Fruit fly (Drosophila melanogaster) whole organism, embryonic: ENCODE measurements around the gene CG13386.

Source experiments
- Asciz ChIP-seq: fragments of 200-800 bp; sonication (Bioruptor generic); optimal IDR thresholded peaks from 2 replicates; lab custom pipeline; 2017; ENCODE audit warnings: missing biosample characterization, mild to moderate bottlenecking, missing genetic modification characterization, missing genetic modification reagents
- B-H1 ChIP-seq: fragments of 200-800 bp; sonication (Bioruptor generic); IDR thresholded peaks from 3 replicates; pipeline ENCODE4 v1.3.6; 2022; ENCODE audit warnings: missing biosample characterization, missing genetic modification characterization
- BEAF-32 ChIP-seq: fragments of 200-800 bp; sonication (Bioruptor generic); optimal IDR thresholded peaks from 3 replicates; lab custom pipeline; 2017; ENCODE audit warnings: missing biosample characterization, missing genetic modification characterization, mild to moderate bottlenecking, moderate library complexity, missing genetic modification reagents
- Bteb2 ChIP-seq: fragments of 200-800 bp; sonication (Bioruptor generic); optimal IDR thresholded peaks from 2 replicates; lab custom pipeline; 2016; ENCODE audit warnings: missing biosample characterization, missing genetic modification characterization
- CG10543 ChIP-seq: fragments of 200-800 bp; sonication (Bioruptor generic); optimal IDR thresholded peaks from 3 replicates; lab custom pipeline; 2017; ENCODE audit warnings: missing biosample characterization, mild to moderate bottlenecking, missing genetic modification characterization, moderate library complexity
- CG11093 ChIP-seq: fragments of 200-800 bp; sonication (Bioruptor generic); IDR thresholded peaks from 3 replicates; pipeline ENCODE4 v1.3.6; 2022; ENCODE audit warnings: missing biosample characterization, missing genetic modification characterization
- CG11696 ChIP-seq: fragments of 200-800 bp; sonication (Bioruptor generic); IDR thresholded peaks from 2 replicates; pipeline ENCODE4 v1.3.6; 2022; ENCODE audit warnings: missing biosample characterization, missing genetic modification characterization
- CG11723 ChIP-seq: fragments of 200-800 bp; sonication (Bioruptor generic); optimal IDR thresholded peaks from 2 replicates; lab custom pipeline; 2017; ENCODE audit warnings: missing biosample characterization, mild to moderate bottlenecking, missing genetic modification characterization
- CG14050 ChIP-seq: fragments of 200-800 bp; sonication (Bioruptor generic); IDR thresholded peaks from 3 replicates; pipeline ENCODE4 v1.3.6; 2022; ENCODE audit warnings: missing biosample characterization, missing genetic modification characterization
- CG14710 ChIP-seq: fragments of 200-800 bp; sonication (Bioruptor generic); optimal IDR thresholded peaks from 3 replicates; lab custom pipeline; 2019; ENCODE audit warnings: missing biosample characterization, mild to moderate bottlenecking, missing genetic modification characterization, moderate library complexity
- CG15011 ChIP-seq: fragments of 200-800 bp; sonication (Bioruptor generic); optimal IDR thresholded peaks from 3 replicates; lab custom pipeline; 2018; ENCODE audit warnings: missing biosample characterization, mild to moderate bottlenecking, missing genetic modification characterization
- CG15479 ChIP-seq: fragments of 200-800 bp; sonication (Bioruptor generic); optimal IDR thresholded peaks from 3 replicates; lab custom pipeline; 2019; ENCODE audit warnings: missing biosample characterization, mild to moderate bottlenecking, missing genetic modification characterization, moderate library complexity
- CG1647 ChIP-seq: fragments of 200-800 bp; sonication (Bioruptor generic); optimal IDR thresholded peaks from 3 replicates; lab custom pipeline; 2016; ENCODE audit warnings: missing biosample characterization, missing genetic modification characterization
- CG16813 ChIP-seq: fragments of 200-800 bp; sonication (Bioruptor generic); IDR thresholded peaks from 3 replicates; pipeline ENCODE4 v1.3.6; 2022; ENCODE audit warnings: missing biosample characterization, missing genetic modification characterization; ENCODE audit not compliant: partially characterized antibody
- CG17385 ChIP-seq: fragments of 200-800 bp; sonication (Bioruptor generic); optimal IDR thresholded peaks from 3 replicates; lab custom pipeline; 2018; ENCODE audit warnings: missing biosample characterization, mild to moderate bottlenecking, missing genetic modification characterization
- CG31441 ChIP-seq: fragments of 200-800 bp; sonication (Bioruptor generic); IDR thresholded peaks from 2 replicates; pipeline ENCODE4 v1.3.6; 2022; ENCODE audit warnings: missing biosample characterization, missing genetic modification characterization
- CG6654 ChIP-seq: fragments of 200-800 bp; sonication (Bioruptor generic); optimal IDR thresholded peaks from 2 replicates; lab custom pipeline; 2017; ENCODE audit warnings: missing biosample characterization, mild to moderate bottlenecking, missing genetic modification characterization
- CG7963 ChIP-seq: fragments of 200-800 bp; sonication (Bioruptor generic); IDR thresholded peaks from 3 replicates; pipeline ENCODE4 v1.3.6; 2022; ENCODE audit warnings: missing biosample characterization, missing genetic modification characterization; ENCODE audit not compliant: partially characterized antibody
- CG9609 ChIP-seq: fragments of 200-800 bp; sonication (Bioruptor generic); optimal IDR thresholded peaks from 3 replicates; lab custom pipeline; 2016; ENCODE audit warnings: missing biosample characterization, missing genetic modification characterization
- D ChIP-seq, 2 experiments: fragments of 200-800 bp in 1 of 2; fragments of >200 bp in 1 of 2; sonication (Bioruptor generic) in 1 of 2; optimal IDR thresholded peaks; 2 replicates in 1 of 2; 3 replicates in 1 of 2; lab custom pipeline; 2017; ENCODE audit warnings: mild to moderate bottlenecking in 1 of 2, missing biosample characterization in 1 of 2, missing genetic modification characterization in 1 of 2, missing genetic modification reagents in 1 of 2
- D19B ChIP-seq: fragments of 200-800 bp; sonication (Bioruptor generic); optimal IDR thresholded peaks from 2 replicates; lab custom pipeline; 2017; ENCODE audit warnings: missing biosample characterization, mild to moderate bottlenecking, missing genetic modification characterization
- Deaf1 ChIP-seq: fragments of 200-800 bp; optimal IDR thresholded peaks from 3 replicates; lab custom pipeline; 2019; ENCODE audit warnings: missing biosample characterization, mild to moderate bottlenecking, missing genetic modification characterization, moderate library complexity
- Doc3 ChIP-seq: fragments of 200-800 bp; sonication (Bioruptor generic); IDR thresholded peaks from 3 replicates; pipeline ENCODE4 v1.3.6; 2022; ENCODE audit warnings: missing biosample characterization, missing genetic modification characterization; ENCODE audit not compliant: partially characterized antibody
- Dp ChIP-seq: fragments of 200-800 bp; sonication (Bioruptor generic); optimal IDR thresholded peaks from 2 replicates; lab custom pipeline; 2018; ENCODE audit warnings: missing biosample characterization, mild to moderate bottlenecking, missing genetic modification characterization, moderate library complexity
- H15 ChIP-seq: fragments of 200-800 bp; sonication (Bioruptor generic); IDR thresholded peaks from 3 replicates; pipeline ENCODE4 v1.3.6; 2022; ENCODE audit warnings: missing biosample characterization, missing genetic modification characterization
- Hmr ChIP-seq: fragments of 200-800 bp; sonication (Bioruptor generic); optimal IDR thresholded peaks from 3 replicates; lab custom pipeline; 2017; ENCODE audit warnings: mild to moderate bottlenecking, missing biosample characterization, missing genetic modification reagents, missing genetic modification characterization
- Mrtf ChIP-seq: fragments of 200-800 bp; sonication (Bioruptor generic); IDR thresholded peaks from 3 replicates; pipeline ENCODE4 v1.3.6; 2022; ENCODE audit warnings: missing biosample characterization, missing genetic modification characterization
- Optix ChIP-seq: fragments of 200-800 bp; sonication (Bioruptor generic); IDR thresholded peaks from 3 replicates; pipeline ENCODE4 v1.3.6; 2022; ENCODE audit warnings: missing biosample characterization, missing genetic modification characterization
- Ravus ChIP-seq: fragments of 200-800 bp; sonication (Bioruptor generic); IDR thresholded peaks from 2 replicates; pipeline ENCODE4 v1.3.6; 2022; ENCODE audit warnings: missing biosample characterization, missing genetic modification characterization
- Side ChIP-seq: fragments of 200-800 bp; sonication (Bioruptor generic); optimal IDR thresholded peaks from 2 replicates; lab custom pipeline; 2016; ENCODE audit warnings: missing biosample characterization, missing genetic modification characterization
- YL-1 ChIP-seq: fragments of 200-800 bp; sonication (Bioruptor generic); optimal IDR thresholded peaks from 3 replicates; lab custom pipeline; 2017; ENCODE audit warnings: missing biosample characterization, mild to moderate bottlenecking, missing genetic modification characterization
- bigmax ChIP-seq: fragments of 200-800 bp; sonication (Bioruptor generic); optimal IDR thresholded peaks from 2 replicates; lab custom pipeline; 2018; ENCODE audit warnings: missing biosample characterization, mild to moderate bottlenecking, missing genetic modification characterization
- cas ChIP-seq: fragments of 200-800 bp; sonication (Bioruptor generic); IDR thresholded peaks from 2 replicates; pipeline ENCODE4 v1.3.6; 2022; ENCODE audit warnings: missing biosample characterization, missing genetic modification characterization
- gcm2 ChIP-seq: fragments of 200-800 bp; sonication (Bioruptor generic); optimal IDR thresholded peaks from 2 replicates; lab custom pipeline; 2016; ENCODE audit warnings: missing biosample characterization, missing genetic modification characterization
- gfzf ChIP-seq: fragments of 200-800 bp; sonication (Bioruptor generic); optimal IDR thresholded peaks from 2 replicates; lab custom pipeline; 2016; ENCODE audit warnings: missing biosample characterization, mild to moderate bottlenecking, missing genetic modification characterization, moderate library complexity
- grau ChIP-seq: fragments of 200-800 bp; optimal IDR thresholded peaks from 3 replicates; lab custom pipeline; 2019; ENCODE audit warnings: missing biosample characterization, mild to moderate bottlenecking, missing genetic modification characterization, moderate library complexity
- gsb-n ChIP-seq: fragments of 200-800 bp; sonication (Bioruptor generic); optimal IDR thresholded peaks from 3 replicates; lab custom pipeline; 2018; ENCODE audit warnings: missing biosample characterization, mild to moderate bottlenecking, missing genetic modification characterization
- gt ChIP-seq: fragments of 200-800 bp; sonication (Bioruptor generic); IDR thresholded peaks from 2 replicates; pipeline ENCODE4 v1.3.6; 2022; ENCODE audit warnings: missing biosample characterization, missing genetic modification characterization
- kah ChIP-seq: fragments of 200-800 bp; sonication (Bioruptor generic); optimal IDR thresholded peaks from 2 replicates; lab custom pipeline; 2018; ENCODE audit warnings: missing biosample characterization, mild to moderate bottlenecking, missing genetic modification characterization
- ken ChIP-seq: fragments of 200-800 bp; sonication (Bioruptor generic); IDR thresholded peaks from 3 replicates; pipeline ENCODE4 v1.3.6; 2022; ENCODE audit warnings: missing biosample characterization, missing genetic modification characterization
- maf-S ChIP-seq: fragments of 200-800 bp; sonication (Bioruptor generic); optimal IDR thresholded peaks from 2 replicates; lab custom pipeline; 2016; ENCODE audit warnings: missing biosample characterization, missing genetic modification characterization
- pan ChIP-seq, 4 experiments: fragments of >200 bp in 3 of 4; fragments of 200-800 bp in 1 of 4; sonication (Bioruptor generic) in 1 of 4; optimal IDR thresholded peaks in 3 of 4; IDR thresholded peaks in 1 of 4; 2 replicates each; pipeline versions ENCODE4 v1.3.6 to Lab custom; 2017 to 2022; ENCODE audit warnings: missing biosample characterization in 2 of 4, missing genetic modification characterization in 2 of 4, mixed read lengths in 1 of 4
- pros ChIP-seq: fragments of 200-800 bp; sonication (Bioruptor generic); optimal IDR thresholded peaks from 3 replicates; lab custom pipeline; 2019; ENCODE audit warnings: missing biosample characterization, mild to moderate bottlenecking, missing genetic modification characterization, moderate library complexity
- seq ChIP-seq: fragments of 200-800 bp; sonication (Bioruptor generic); IDR thresholded peaks from 2 replicates; pipeline ENCODE4 v1.3.6; 2022; ENCODE audit warnings: missing biosample characterization, missing genetic modification characterization
- sim ChIP-seq: fragments of 200-800 bp; sonication (Bioruptor generic); IDR thresholded peaks from 2 replicates; pipeline ENCODE4 v1.3.6; 2022; ENCODE audit warnings: missing biosample characterization, missing genetic modification characterization
- sna ChIP-seq: fragments of 200-800 bp; sonication (Bioruptor generic); IDR thresholded peaks from 2 replicates; pipeline ENCODE4 v1.3.6; 2022; ENCODE audit warnings: missing biosample characterization, missing genetic modification characterization; ENCODE audit not compliant: partially characterized antibody
- tap ChIP-seq: fragments of 200-800 bp; optimal IDR thresholded peaks from 3 replicates; lab custom pipeline; 2019; ENCODE audit warnings: missing biosample characterization, mild to moderate bottlenecking, missing genetic modification characterization, moderate library complexity
- wdn ChIP-seq: fragments of 200-800 bp; sonication (Bioruptor generic); IDR thresholded peaks from 2 replicates; pipeline ENCODE4 v1.3.6; 2022; ENCODE audit warnings: missing biosample characterization, missing genetic modification characterization
- wor ChIP-seq: fragments of 200-800 bp; sonication (Bioruptor generic); IDR thresholded peaks from 2 replicates; pipeline ENCODE4 v1.3.6; 2022; ENCODE audit warnings: missing biosample characterization, missing genetic modification characterization

The CG13386 gene

dm6 chr2L:8384108-8384601 is 14.7 kb upstream of the CG13386 start, which contains the start of the genes Dad1 and CG13384 (continued):
- peak; percentile 79 for TF ChIP-seq kah (GFP tag; lab: Kevin White, UChicago)
- peak; percentile 46 for TF ChIP-seq Ravus (GFP tag; lab: Robert Waterston, UW)
- TF ChIP-seq D19B (GFP tag; lab: Kevin White, UChicago), result peak; percentile 82
- TF ChIP-seq CG11723 (GFP tag; lab: Kevin White, UChicago), result peak; percentile 74
- peak; percentile 64; the same call in 1 of the 3 replicates for TF ChIP-seq H15 (GFP tag; lab: Robert Waterston, UW)
- peak; percentile 66 for TF ChIP-seq maf-S (GFP tag; lab: Kevin White, UChicago)
- TF ChIP-seq sim, result peak; percentile 53; the same call in 1 of the 2 replicates
- TF ChIP-seq Doc3 (GFP tag; lab: Robert Waterston, UW), result peak; percentile 32; the same call in 1 of the 3 replicates
- peak; percentile 80 for TF ChIP-seq Asciz (GFP tag; lab: Kevin White, UChicago)
- TF ChIP-seq CG6654, result peak; percentile 63
- TF ChIP-seq Mrtf (GFP tag; lab: Robert Waterston, UW), result peak; percentile 88
- peak; percentile 85 for TF ChIP-seq B-H1 (GFP tag; lab: Robert Waterston, UW)
- TF ChIP-seq wor (GFP tag; lab: Robert Waterston, UW), result peak; percentile 62
- TF ChIP-seq CG9609 (GFP tag; lab: Kevin White, UChicago), result no peak
- TF ChIP-seq CG17385, result peak; percentile 92
- TF ChIP-seq CG10543 (GFP tag; lab: Kevin White, UChicago), result peak; percentile 95
- TF ChIP-seq CG14710 (tag; lab: Kevin White, UChicago), result peak; percentile 96
- no peak for TF ChIP-seq sna
- TF ChIP-seq D (optimal IDR thresholded peaks at IDR 0.05; lab: Kevin White, UChicago), result no peak
- peak; percentile 81 for TF ChIP-seq D (GFP tag; optimal IDR thresholded peaks at IDR 0.05; lab: Kevin White, UChicago)
- TF ChIP-seq wdn, result peak; percentile 86
- TF ChIP-seq CG15011, result peak; percentile 87
- peak; percentile 44 for TF ChIP-seq CG15479 (GFP tag; lab: Kevin White, UChicago)
- peak; percentile 77 for TF ChIP-seq gt (GFP tag; lab: Robert Waterston, UW)
- peak; percentile 97 for TF ChIP-seq CG31441 (GFP tag; lab: Robert Waterston, UW)
- peak; percentile 90 for TF ChIP-seq tap
- peak; percentile 81 for TF ChIP-seq ken
- peak; percentile 79 for TF ChIP-seq Deaf1 (tag; lab: Kevin White, UChicago)
- TF ChIP-seq pan (optimal IDR thresholded peaks at IDR 0.05; lab: Kevin White, UChicago), result no peak
- peak in 1 of 2 experiments; percentile 93 for TF ChIP-seq pan (GFP tag; optimal IDR thresholded peaks at IDR 0.05 in 1 of 2, IDR thresholded peaks at IDR 0.05 in 1 of 2)
- peak; percentile 83 for TF ChIP-seq Bteb2 (GFP tag; lab: Kevin White, UChicago)
- peak; percentile 94 for TF ChIP-seq Hmr
- TF ChIP-seq YL-1 (GFP tag; lab: Kevin White, UChicago), result peak; percentile 54
- peak; percentile 100 for TF ChIP-seq grau (tag; lab: Kevin White, UChicago)
- TF ChIP-seq seq, result peak; percentile 91
- TF ChIP-seq gsb-n, result peak; percentile 92
- peak; percentile 85 for TF ChIP-seq CG11093 (GFP tag; lab: Robert Waterston, UW)
- peak; percentile 78 for TF ChIP-seq pros (GFP tag; lab: Kevin White, UChicago)
- peak; percentile 65 for TF ChIP-seq CG11696 (GFP tag; lab: Robert Waterston, UW)
- peak; percentile 79 for TF ChIP-seq CG14050
- peak; percentile 68 for TF ChIP-seq BEAF-32 (GFP tag; lab: Kevin White, UChicago)
- peak; percentile 84 for TF ChIP-seq cas (GFP tag; lab: Robert Waterston, UW)
- peak; percentile 32 for TF ChIP-seq CG1647 (GFP tag; lab: Kevin White, UChicago)
- no peak for TF ChIP-seq CG7963
- peak; percentile 30 for TF ChIP-seq Dp (GFP tag; lab: Kevin White, UChicago)
- TF ChIP-seq gfzf, result peak; percentile 65
- TF ChIP-seq gcm2 (GFP tag; lab: Kevin White, UChicago), result no peak
- no peak for TF ChIP-seq Optix (GFP tag; lab: Robert Waterston, UW)
- TF ChIP-seq CG16813 (GFP tag; lab: Robert Waterston, UW), result peak; percentile 51; the same call in 1 of the 3 replicates
- no peak for TF ChIP-seq Side (GFP tag; lab: Kevin White, UChicago)
- TF ChIP-seq bigmax (GFP tag; lab: Kevin White, UChicago), result no peak
